Worm (Caenorhabditis elegans) whole organism, L1 larva: ENCODE results near the gene clec-230.

Experiments used
- ceh-82 ChIP-seq, 3 experiments: fragments of 150-350 bp in 1 of 3; sonication (generic microtip) in 2 of 3; optimal IDR thresholded peaks; 2 replicates each; lab custom pipeline; 2014 to 2017; ENCODE audit warnings: missing biosample characterization in 3 of 3, missing genetic modification characterization in 3 of 3
- efl-1 ChIP-seq, 4 experiments: fragments of 150-350 bp; optimal IDR thresholded peaks in 3 of 4; peaks in 1 of 4; 1 replicate in 1 of 4; 2 replicates in 3 of 4; lab custom pipeline; 2014; ENCODE audit warnings: missing biosample characterization in 2 of 4, missing genetic modification characterization in 2 of 4, missing genetic modification reagents in 2 of 4
- elt-3 ChIP-seq, 6 experiments: fragments of 150-350 bp in 1 of 6; sonication (generic microtip); optimal IDR thresholded peaks; 2 replicates each; lab custom pipeline; 2017 to 2018; ENCODE audit warnings: missing biosample characterization in 6 of 6, missing genetic modification characterization in 6 of 6, inconsistent platforms in 1 of 6
- fos-1 ChIP-seq: fragments of 150-350 bp; optimal IDR thresholded peaks from 2 replicates; lab custom pipeline; 2014; ENCODE audit warnings: missing biosample characterization, missing genetic modification characterization
- lin-15B ChIP-seq: fragments of 150-350 bp; sonication (generic microtip); optimal IDR thresholded peaks from 3 replicates; lab custom pipeline; 2014; ENCODE audit warnings: missing biosample characterization, missing genetic modification characterization
- nhr-28 ChIP-seq: fragments of 150-350 bp; optimal IDR thresholded peaks from 2 replicates; lab custom pipeline; 2014; ENCODE audit warnings: missing biosample characterization, missing genetic modification characterization
- nhr-85 ChIP-seq: sonication (generic microtip); peaks from one replicate; lab custom pipeline; 2016; ENCODE audit warnings: missing genetic modification characterization, inconsistent platforms, missing compliant biosample characterization
- tbx-2 ChIP-seq: sonication (generic microtip); optimal IDR thresholded peaks from 2 replicates; lab custom pipeline; 2016; ENCODE audit warnings: missing genetic modification characterization, missing compliant biosample characterization
- zag-1 ChIP-seq: fragments of 150-350 bp; optimal IDR thresholded peaks from 2 replicates; lab custom pipeline; 2014; ENCODE audit warnings: missing biosample characterization, missing genetic modification characterization
- ztf-11 ChIP-seq, 2 experiments: sonication (generic microtip); optimal IDR thresholded peaks; 2 replicates each; lab custom pipeline; 2016 to 2017; ENCODE audit warnings: missing genetic modification characterization in 2 of 2, missing biosample characterization in 1 of 2, missing compliant biosample characterization in 1 of 2

DNA sequence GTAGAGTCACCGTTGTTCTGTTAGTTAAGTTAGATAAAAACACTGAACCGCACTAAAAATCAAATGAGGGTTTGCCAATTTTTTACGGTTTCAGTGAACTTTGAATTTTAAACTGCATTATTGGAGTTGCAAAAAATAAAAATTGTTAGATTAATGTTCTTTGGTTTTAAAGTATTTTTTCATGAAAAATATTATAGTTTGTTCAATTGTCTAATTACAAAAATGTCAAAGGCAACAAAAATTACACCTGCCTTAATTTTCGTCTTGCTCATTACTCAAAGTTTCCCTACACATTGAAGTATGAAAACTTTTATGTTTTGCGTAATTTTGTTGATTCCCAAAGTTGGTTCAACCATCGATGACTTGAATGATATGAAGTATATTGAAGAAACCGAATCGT, 38.2 kb downstream of the clec-230 start, which contains the start of gene irld-62:
- TF ChIP-seq lin-15B (tag; lab: Kevin White, UChicago) (no peak), ztf-11 (tag; optimal IDR thresholded peaks at IDR 0.05; lab: Kevin White, UChicago) (no peak), nhr-28 (no peak), zag-1 (tag; lab: Kevin White, UChicago) (no peak), efl-1 (optimal IDR thresholded peaks at IDR 0.05; lab: Kevin White, UChicago) (no peak), efl-1 (GFP tag; optimal IDR thresholded peaks at IDR 0.05 in 1 of 2; lab: Kevin White, UChicago) (no peak), ceh-82 (tag; optimal IDR thresholded peaks at IDR 0.05; lab: Kevin White, UChicago) (no peak), elt-3 (tag; optimal IDR thresholded peaks at IDR 0.05; lab: Kevin White, UChicago) (no peak), fos-1 (tag; lab: Kevin White, UChicago) (no peak), tbx-2 (tag; lab: Kevin White, UChicago) (no peak), nhr-85 (tag; lab: Kevin White, UChicago) (no peak)
